Worm (Caenorhabditis elegans) whole organism, mixed stage, embryonic: Measurements from ENCODE around the gene math-33.

Experiments
- bed-3 ChIP-seq: fragments of 200-800 bp; sonication (Bioruptor generic); optimal IDR thresholded peaks from 3 replicates; lab custom pipeline; 2018; ENCODE audit warnings: mild to moderate bottlenecking, missing genetic modification characterization, moderate library complexity, missing compliant biosample characterization
- elt-1 ChIP-seq: sonication (generic microtip); optimal IDR thresholded peaks from 2 replicates; lab custom pipeline; 2017; ENCODE audit warnings: missing genetic modification characterization, mild to moderate bottlenecking, missing compliant biosample characterization, antibody characterized with exemption, moderate library complexity, borderline replicate concordance; ENCODE audit not compliant: insufficient read depth
- elt-3 ChIP-seq: fragments of 150-350 bp; optimal IDR thresholded peaks from 2 replicates; lab custom pipeline; 2014; ENCODE audit warnings: missing biosample characterization, missing genetic modification characterization
- mab-5 ChIP-seq: fragments of 150-350 bp; optimal IDR thresholded peaks from 2 replicates; lab custom pipeline; 2014; ENCODE audit warnings: missing biosample characterization, missing genetic modification characterization
- pha-4 ChIP-seq: fragments of 150-350 bp; optimal IDR thresholded peaks from 2 replicates; lab custom pipeline; 2018; ENCODE audit warnings: missing biosample characterization, missing genetic modification reagents, missing genetic modification characterization
- sptf-1 ChIP-seq: sonication (generic microtip); optimal IDR thresholded peaks from 2 replicates; lab custom pipeline; 2017; ENCODE audit warnings: mild to moderate bottlenecking, missing genetic modification characterization, moderate library complexity, missing compliant biosample characterization
- unc-39 ChIP-seq: fragments of 150-350 bp; optimal IDR thresholded peaks from 2 replicates; lab custom pipeline; 2014; ENCODE audit warnings: missing biosample characterization, missing genetic modification characterization

The math-33 gene

ce11 chrV:11164475-11164874, 50.8 kb downstream of the math-33 start, which contains the start of gene srg-40:
Gene srg-40, minus strand, starts transcription at chrV:11164575.
- TF ChIP-seq pha-4 (tag; lab: Kevin White, UChicago) (no peak), mab-5 (tag; lab: Kevin White, UChicago) (no peak), bed-3 (GFP tag; lab: Kevin White, UChicago) (no peak), unc-39 (no peak), sptf-1 (tag; lab: Kevin White, UChicago) (no peak)
- TF ChIP-seq, all 35 proteins: peak for 0

ce11 chrV:11167745-11168144, 54.0 kb downstream of the math-33 start:
- TF ChIP-seq bed-3 (GFP tag; lab: Kevin White, UChicago): no peak
- TF ChIP-seq elt-3 (tag; lab: Kevin White, UChicago): no peak
- TF ChIP-seq unc-39: no peak
- no peak for TF ChIP-seq elt-1 (tag; lab: Kevin White, UChicago)
- TF ChIP-seq, all 35 proteins: peak for 0
